Fruit fly (Drosophila melanogaster): Measurements from ENCODE around the gene CG42750.

The CG42750 gene

DNA sequence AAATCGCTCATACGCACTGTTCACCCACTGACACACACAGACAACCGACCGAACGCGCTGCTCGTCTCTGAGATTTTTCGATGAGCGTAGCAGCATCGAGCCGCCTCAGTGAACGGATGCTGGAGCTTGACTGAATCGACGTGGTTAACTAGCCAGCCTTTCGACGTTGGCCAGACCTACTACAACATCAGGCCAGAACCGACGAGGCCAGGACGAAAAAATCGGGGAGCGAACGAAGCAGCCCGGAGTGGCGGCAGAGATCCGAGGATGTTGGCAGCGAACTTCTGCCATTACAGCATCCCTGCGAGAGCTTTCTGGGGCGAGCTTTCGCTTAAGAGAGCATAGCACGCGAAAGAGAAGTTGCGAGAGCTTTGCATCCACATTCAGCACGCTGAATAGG is at the start of gene CG42750:
Gene CG42750 (minus strand): TSS at position 108 of the 400 bp plus-strand sequence.
- TF ChIP-seq CG10366 (GFP tag; IDR thresholded peaks at IDR 0.05) (no peak), Dek (tag; optimal IDR thresholded peaks at IDR 0.05) (no peak), sna (GFP tag; IDR thresholded peaks at IDR 0.05; ENCODE audit: partially characterized antibody) (no peak), HLH3B (GFP tag; IDR thresholded peaks at IDR 0.05) (no peak), tup (GFP tag; optimal IDR thresholded peaks at IDR 0.05) (no peak), abd-A (tag; optimal IDR thresholded peaks at IDR 0.05) (peak; percentile 37), seq (GFP tag; IDR thresholded peaks at IDR 0.05) (no peak), cas (GFP tag; IDR thresholded peaks at IDR 0.05) (no peak), sisA (GFP tag; IDR thresholded peaks at IDR 0.05) (no peak), Adf1 (GFP tag; IDR thresholded peaks at IDR 0.05) (0 out of 2 replicates have a peak, but pooled peaks have one; percentile 11), CG1603 (tag; optimal IDR thresholded peaks at IDR 0.05) (no peak), CG11247 (GFP tag; IDR thresholded peaks at IDR 0.05) (no peak), CG1602 (GFP tag; optimal IDR thresholded peaks at IDR 0.05) (no peak), kay (GFP tag; optimal IDR thresholded peaks at IDR 0.05) (no peak), ftz-f1 (GFP tag; optimal IDR thresholded peaks at IDR 0.05) (no peak), CG7745 (tag; optimal IDR thresholded peaks at IDR 0.05) (no peak), CG5180 (GFP tag; optimal IDR thresholded peaks at IDR 0.05) (peak; percentile 34), hth (optimal IDR thresholded peaks at IDR 0.05) (no peak), dpn (GFP tag; optimal IDR thresholded peaks at IDR 0.05) (no peak), CG8924 (tag; optimal IDR thresholded peaks at IDR 0.05) (no peak), lmd (GFP tag; IDR thresholded peaks at IDR 0.05) (no peak), lab (GFP tag; optimal IDR thresholded peaks at IDR 0.05) (no peak), CG7372 (GFP tag; IDR thresholded peaks at IDR 0.05) (no peak), eve (GFP tag; optimal IDR thresholded peaks at IDR 0.05) (no peak), trh (GFP tag; optimal IDR thresholded peaks at IDR 0.05) (no peak), CG11696 (GFP tag; IDR thresholded peaks at IDR 0.05) (no peak), CG4282 (GFP tag; optimal IDR thresholded peaks at IDR 0.05) (no peak), CG1832 (GFP tag; optimal IDR thresholded peaks at IDR 0.05) (no peak), CG8388 (GFP tag; optimal IDR thresholded peaks at IDR 0.05) (no peak), Jarid2 (GFP tag; optimal IDR thresholded peaks at IDR 0.05) (peak; percentile 32), CG13424 (tag; optimal IDR thresholded peaks at IDR 0.05) (no peak), CG11560 (tag; IDR thresholded peaks at IDR 0.05) (no peak), zf30C (GFP tag; optimal IDR thresholded peaks at IDR 0.05) (no peak), Trl (optimal IDR thresholded peaks at IDR 0.05) (peak; percentile 27 to 50), Trl (GFP tag; optimal IDR thresholded peaks at IDR 0.05) (no peak), ranshi (GFP tag; IDR thresholded peaks at IDR 0.05) (no peak), H15 (GFP tag; IDR thresholded peaks at IDR 0.05) (no peak), Ets65A (GFP tag) (peak; percentile 77), CG3407 (GFP tag; optimal IDR thresholded peaks at IDR 0.05) (no peak), danr (GFP tag; IDR thresholded peaks at IDR 0.05) (no peak), so (GFP tag; IDR thresholded peaks at IDR 0.05) (no peak), Mad (GFP tag; optimal IDR thresholded peaks at IDR 0.05) (no peak), CG18599 (GFP tag; optimal IDR thresholded peaks at IDR 0.05) (peak; percentile 21), sug (tag; optimal IDR thresholded peaks at IDR 0.05) (no peak), CG11085 (GFP tag; IDR thresholded peaks at IDR 0.05) (no peak), Bgb (GFP tag; IDR thresholded peaks at IDR 0.05; ENCODE audit: partially characterized antibody) (peak; percentile 22; the same call in 1 of the 2 replicates), CG17361 (GFP tag; IDR thresholded peaks at IDR 0.05) (no peak), CG15073 (GFP tag; optimal IDR thresholded peaks at IDR 0.05) (no peak), CG30431 (GFP tag; optimal IDR thresholded peaks at IDR 0.05) (no peak), Hand (GFP tag; optimal IDR thresholded peaks at IDR 0.05) (no peak), run (tag; optimal IDR thresholded peaks at IDR 0.05) (no peak), CG12071 (GFP tag; optimal IDR thresholded peaks at IDR 0.05) (no peak), CG15601 (tag; optimal IDR thresholded peaks at IDR 0.05) (no peak)

Measured in whole organism, embryonic.